Worm (Caenorhabditis elegans) whole organism, L2 larva: ENCODE data around the gene Y50D4B.2.

Source experiments
- C34F6.9 ChIP-seq: fragments of 150-350 bp; optimal IDR thresholded peaks from 2 replicates; lab custom pipeline; 2014; ENCODE audit warnings: missing biosample characterization, missing genetic modification characterization
- F13H6.1 ChIP-seq: sonication (generic microtip); optimal IDR thresholded peaks from 2 replicates; lab custom pipeline; 2016; ENCODE audit warnings: missing genetic modification characterization, missing compliant biosample characterization
- R02D3.7 ChIP-seq: fragments of 150-350 bp; optimal IDR thresholded peaks from 2 replicates; lab custom pipeline; 2014; ENCODE audit warnings: missing biosample characterization, missing genetic modification characterization
- Y55F3AM.14 ChIP-seq: fragments of 200-800 bp; sonication (Bioruptor generic); optimal IDR thresholded peaks from 2 replicates; lab custom pipeline; 2018; ENCODE audit warnings: mild to moderate bottlenecking, missing genetic modification characterization, missing compliant biosample characterization
- ZK546.5 ChIP-seq: sonication (generic microtip); optimal IDR thresholded peaks from 2 replicates; lab custom pipeline; 2017; ENCODE audit warnings: missing biosample characterization, missing genetic modification characterization
- alr-1 ChIP-seq: fragments of 150-350 bp; optimal IDR thresholded peaks from 2 replicates; lab custom pipeline; 2014; ENCODE audit warnings: missing biosample characterization, missing genetic modification characterization
- blmp-1 ChIP-seq: sonication (generic microtip); optimal IDR thresholded peaks from 2 replicates; lab custom pipeline; 2017; ENCODE audit warnings: missing genetic modification characterization, mild to moderate bottlenecking, missing compliant biosample characterization, antibody characterized with exemption, moderate library complexity; ENCODE audit not compliant: insufficient read depth
- ceh-16 ChIP-seq: fragments of 150-350 bp; optimal IDR thresholded peaks from 2 replicates; lab custom pipeline; 2014; ENCODE audit warnings: missing biosample characterization, missing genetic modification characterization
- crh-2 ChIP-seq: sonication (generic microtip); optimal IDR thresholded peaks from 2 replicates; lab custom pipeline; 2017; ENCODE audit warnings: missing biosample characterization, missing genetic modification characterization
- fos-1 ChIP-seq: fragments of 150-350 bp; optimal IDR thresholded peaks from 2 replicates; lab custom pipeline; 2014; ENCODE audit warnings: missing biosample characterization, missing genetic modification characterization
- gmeb-1 ChIP-seq: fragments of 150-350 bp; optimal IDR thresholded peaks from 2 replicates; lab custom pipeline; 2014; ENCODE audit warnings: missing biosample characterization, missing genetic modification characterization
- lin-11 ChIP-seq: fragments of 150-350 bp; sonication (generic microtip); optimal IDR thresholded peaks from 2 replicates; lab custom pipeline; 2014; ENCODE audit warnings: missing biosample characterization, missing genetic modification characterization, inconsistent platforms, mixed read lengths
- lsy-2 ChIP-seq, 2 experiments: fragments of 150-350 bp in 1 of 2; sonication (generic microtip) in 1 of 2; optimal IDR thresholded peaks; 2 replicates each; lab custom pipeline; 2014 to 2017; ENCODE audit warnings: missing biosample characterization in 2 of 2, missing genetic modification characterization in 2 of 2
- mab-5 ChIP-seq: fragments of 150-350 bp; optimal IDR thresholded peaks from 2 replicates; lab custom pipeline; 2014; ENCODE audit warnings: missing biosample characterization, missing genetic modification characterization
- mbf-1 ChIP-seq: sonication (generic microtip); optimal IDR thresholded peaks from 2 replicates; lab custom pipeline; 2017; ENCODE audit warnings: missing biosample characterization, missing genetic modification characterization
- nhr-12 ChIP-seq: fragments of 150-350 bp; optimal IDR thresholded peaks from 2 replicates; lab custom pipeline; 2014; ENCODE audit warnings: missing biosample characterization, missing genetic modification characterization
- nhr-129 ChIP-seq: fragments of 150-350 bp; optimal IDR thresholded peaks from 2 replicates; lab custom pipeline; 2014; ENCODE audit warnings: missing biosample characterization, missing genetic modification characterization
- nhr-23 ChIP-seq: fragments of 150-350 bp; optimal IDR thresholded peaks from 2 replicates; lab custom pipeline; 2014; ENCODE audit warnings: missing biosample characterization, missing genetic modification reagents, missing genetic modification characterization
- nhr-25 ChIP-seq: fragments of 150-350 bp; sonication (generic microtip); optimal IDR thresholded peaks from 3 replicates; lab custom pipeline; 2014; ENCODE audit warnings: missing biosample characterization, missing genetic modification characterization
- nhr-6 ChIP-seq: fragments of 150-350 bp; optimal IDR thresholded peaks from 2 replicates; lab custom pipeline; 2014; ENCODE audit warnings: missing biosample characterization, missing genetic modification characterization
- nhr-77 ChIP-seq: fragments of 150-350 bp; optimal IDR thresholded peaks from 2 replicates; lab custom pipeline; 2014; ENCODE audit warnings: missing biosample characterization, missing genetic modification characterization
- peb-1 ChIP-seq: fragments of 150-350 bp; optimal IDR thresholded peaks from 2 replicates; lab custom pipeline; 2014; ENCODE audit warnings: missing biosample characterization, missing genetic modification characterization
- sem-4 ChIP-seq: fragments of 150-350 bp; optimal IDR thresholded peaks from 2 replicates; lab custom pipeline; 2014; ENCODE audit warnings: missing biosample characterization, missing genetic modification reagents, missing genetic modification characterization
- skn-1 ChIP-seq: sonication (generic microtip); optimal IDR thresholded peaks from 2 replicates; lab custom pipeline; 2017; ENCODE audit warnings: missing biosample characterization, missing genetic modification characterization
- sma-9 ChIP-seq, 2 experiments: fragments of 150-350 bp in 1 of 2; sonication (generic microtip) in 1 of 2; optimal IDR thresholded peaks; 2 replicates each; lab custom pipeline; 2014 to 2016; ENCODE audit warnings: missing genetic modification characterization in 2 of 2, mild to moderate bottlenecking in 1 of 2, missing biosample characterization in 1 of 2, missing compliant biosample characterization in 1 of 2, missing genetic modification reagents in 1 of 2, moderate library complexity in 1 of 2
- snpc-4 ChIP-seq: fragments of 150-350 bp; optimal IDR thresholded peaks from 2 replicates; lab custom pipeline; 2014; ENCODE audit warnings: missing biosample characterization, missing genetic modification characterization
- unc-39 ChIP-seq: fragments of 150-350 bp; optimal IDR thresholded peaks from 2 replicates; lab custom pipeline; 2014; ENCODE audit warnings: missing biosample characterization, missing genetic modification characterization
- unc-55 ChIP-seq: fragments of 150-350 bp; sonication (generic microtip); optimal IDR thresholded peaks from 3 replicates; lab custom pipeline; 2014; ENCODE audit warnings: missing biosample characterization, missing genetic modification reagents, missing genetic modification characterization
- unc-62 ChIP-seq: fragments of 150-350 bp; optimal IDR thresholded peaks from 2 replicates; lab custom pipeline; 2014; ENCODE audit warnings: missing biosample characterization, missing genetic modification reagents, missing genetic modification characterization
- zag-1 ChIP-seq: fragments of 150-350 bp; optimal IDR thresholded peaks from 2 replicates; lab custom pipeline; 2014; ENCODE audit warnings: missing biosample characterization, missing genetic modification characterization
- ztf-1 ChIP-seq: fragments of 200-800 bp; sonication (Bioruptor generic); conservative IDR thresholded peaks from 2 replicates; pipeline ENCODE4 v1.3.6; 2022; ENCODE audit warnings: missing genetic modification characterization, missing compliant biosample characterization
- ztf-11 ChIP-seq: sonication (generic microtip); optimal IDR thresholded peaks from 2 replicates; lab custom pipeline; 2017; ENCODE audit warnings: missing biosample characterization, missing genetic modification characterization
- ztf-4 ChIP-seq: fragments of 150-350 bp; optimal IDR thresholded peaks from 2 replicates; lab custom pipeline; 2014; ENCODE audit warnings: missing biosample characterization, missing genetic modification characterization

The Y50D4B.2 gene

DNA sequence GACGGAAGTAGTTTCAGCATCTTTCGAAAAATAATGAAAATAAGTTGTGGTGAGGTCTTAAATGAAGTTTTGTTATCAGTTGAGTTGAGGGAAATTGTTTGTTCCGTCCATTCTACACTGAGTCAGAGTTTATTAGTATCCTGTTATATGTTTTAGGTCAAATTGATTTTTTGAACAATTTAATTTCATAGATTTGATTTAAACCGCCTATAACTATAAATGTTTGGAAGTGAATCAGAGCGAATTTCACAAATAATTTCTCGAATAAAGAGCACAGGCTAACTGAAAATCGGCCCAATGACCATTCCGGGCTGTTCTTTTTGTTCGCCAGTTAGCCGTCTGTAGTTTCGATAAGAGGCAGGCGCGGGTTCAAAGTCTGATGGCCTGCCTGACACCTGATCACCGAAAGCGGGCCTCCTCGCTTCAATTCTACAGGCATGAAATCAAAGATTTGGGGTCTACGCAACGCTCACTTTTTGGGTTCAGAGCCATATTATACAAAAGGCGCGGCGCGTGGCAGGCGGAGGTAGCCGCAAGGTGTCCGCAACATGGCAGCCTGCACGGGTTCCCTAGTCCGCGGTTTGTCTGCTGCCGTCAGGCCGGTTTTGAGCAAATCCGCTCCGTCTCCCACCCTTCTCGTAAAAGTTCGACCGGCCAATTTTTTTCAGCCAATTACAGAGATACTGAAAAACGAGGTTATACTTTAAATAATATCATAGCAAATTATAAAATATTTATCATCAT, 31.7 kb downstream of the Y50D4B.2 start, which contains the start of gene W07B8.4:
TSS of gene W07B8.4 (minus strand) at position 51 of the 744 bp plus-strand sequence.
- no peak for TF ChIP-seq ztf-4 (tag; lab: Kevin White, UChicago)
- no peak for TF ChIP-seq sem-4 (tag; lab: Kevin White, UChicago)
- no peak for TF ChIP-seq ztf-1 (GFP tag; lab: Robert Waterston, UW)

DNA sequence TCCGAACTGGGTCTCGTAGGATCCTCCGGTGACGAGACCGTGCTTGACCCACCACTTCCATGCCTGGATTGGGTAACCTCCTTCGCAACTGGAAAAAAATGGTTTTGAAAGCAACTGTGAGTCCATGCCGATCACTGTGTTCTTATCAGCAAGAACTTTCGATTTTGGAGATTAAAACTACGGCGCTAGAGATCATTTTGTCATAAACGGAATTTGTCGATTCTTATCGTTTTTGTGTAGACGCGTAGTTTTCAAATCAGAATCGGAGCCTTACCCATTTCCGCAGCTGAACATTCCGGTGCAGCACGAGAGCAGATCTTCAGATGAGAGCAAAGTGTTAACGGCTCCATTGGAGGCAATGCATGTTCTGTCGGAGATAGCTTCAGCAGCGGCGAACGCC, 32.8 kb downstream of the Y50D4B.2 start:
- no peak for TF ChIP-seq F13H6.1 (tag; lab: Kevin White, UChicago)
- no peak for TF ChIP-seq sma-9 (GFP tag; optimal IDR thresholded peaks at IDR 0.05; lab: Kevin White, UChicago)
- no peak for TF ChIP-seq sma-9 (tag; optimal IDR thresholded peaks at IDR 0.05; lab: Kevin White, UChicago)
- TF ChIP-seq Y55F3AM.14 (GFP tag; lab: Kevin White, UChicago): no peak
- no peak for TF ChIP-seq ceh-16 (tag; lab: Kevin White, UChicago)
- TF ChIP-seq unc-55 (GFP tag; lab: Kevin White, UChicago): no peak

DNA sequence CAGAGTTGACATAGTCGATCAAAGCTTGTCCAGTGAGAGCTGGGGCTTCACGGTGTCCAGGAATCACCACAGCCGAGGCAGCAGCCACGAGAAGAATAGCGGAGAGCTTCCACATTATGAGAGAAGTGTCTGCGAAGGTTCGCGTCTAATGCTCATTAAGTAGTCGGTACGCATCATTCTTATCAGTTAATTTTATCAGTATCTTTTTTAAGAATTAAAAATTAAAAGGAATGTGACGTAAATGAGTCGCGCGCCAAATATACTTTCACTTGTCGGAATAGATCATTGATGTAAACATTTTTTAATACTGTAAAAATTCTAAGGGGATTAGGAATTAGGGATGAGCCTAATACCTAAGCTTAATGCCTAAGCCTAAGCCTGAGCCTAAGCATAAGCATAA, 33.5 kb downstream of the Y50D4B.2 start, which contains the start of gene cpr-5:
TSS of gene cpr-5 (minus strand) at position 197 of the 400 bp plus-strand sequence.
- TF ChIP-seq blmp-1 (tag; lab: Kevin White, UChicago) (peak; percentile 25), nhr-23 (no peak), nhr-6 (tag; lab: Kevin White, UChicago) (no peak)

DNA sequence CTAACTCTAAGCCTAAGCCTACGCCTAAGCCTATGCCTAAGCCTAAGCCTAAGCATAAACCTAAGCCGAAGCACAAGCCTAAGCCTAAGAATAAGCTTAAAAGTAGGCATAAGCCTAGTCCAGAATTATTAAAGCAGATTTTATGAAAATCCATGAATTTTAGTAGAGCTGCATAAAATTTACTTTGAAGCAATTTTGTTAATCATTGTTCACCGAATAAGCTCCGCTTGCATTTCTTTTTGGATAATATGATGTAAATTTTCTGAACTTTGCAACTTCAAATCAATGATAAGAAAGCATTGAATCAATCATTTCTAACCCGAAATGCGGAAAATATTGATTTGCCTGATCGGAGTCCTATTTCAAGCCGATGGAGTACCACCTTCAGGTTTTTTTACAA, 33.9 kb downstream of the Y50D4B.2 start, which contains the start of gene cpr-8:
TSS of gene cpr-8 (plus strand) at position 301 of the 400 bp plus-strand sequence.
- TF ChIP-seq nhr-129 (tag; lab: Kevin White, UChicago) (no peak), lsy-2 (tag; optimal IDR thresholded peaks at IDR 0.05; lab: Kevin White, UChicago) (no peak), mbf-1 (tag; lab: Kevin White, UChicago) (no peak), ZK546.5 (tag; lab: Kevin White, UChicago) (no peak), sem-4 (tag; lab: Kevin White, UChicago) (no peak), alr-1 (no peak), unc-39 (tag; lab: Kevin White, UChicago) (no peak), sma-9 (GFP tag; optimal IDR thresholded peaks at IDR 0.05; lab: Kevin White, UChicago) (no peak), sma-9 (tag; optimal IDR thresholded peaks at IDR 0.05; lab: Kevin White, UChicago) (no peak), nhr-77 (tag; lab: Kevin White, UChicago) (no peak), nhr-23 (no peak), crh-2 (tag; lab: Kevin White, UChicago) (no peak), snpc-4 (tag; lab: Kevin White, UChicago) (no peak), C34F6.9 (no peak), ztf-1 (GFP tag; lab: Robert Waterston, UW) (no peak), nhr-6 (tag; lab: Kevin White, UChicago) (no peak), ztf-11 (tag; lab: Kevin White, UChicago) (no peak), mab-5 (tag; lab: Kevin White, UChicago) (no peak), zag-1 (tag; lab: Kevin White, UChicago) (no peak), unc-62 (GFP tag; lab: Kevin White, UChicago) (no peak), peb-1 (tag; lab: Kevin White, UChicago) (no peak)

DNA sequence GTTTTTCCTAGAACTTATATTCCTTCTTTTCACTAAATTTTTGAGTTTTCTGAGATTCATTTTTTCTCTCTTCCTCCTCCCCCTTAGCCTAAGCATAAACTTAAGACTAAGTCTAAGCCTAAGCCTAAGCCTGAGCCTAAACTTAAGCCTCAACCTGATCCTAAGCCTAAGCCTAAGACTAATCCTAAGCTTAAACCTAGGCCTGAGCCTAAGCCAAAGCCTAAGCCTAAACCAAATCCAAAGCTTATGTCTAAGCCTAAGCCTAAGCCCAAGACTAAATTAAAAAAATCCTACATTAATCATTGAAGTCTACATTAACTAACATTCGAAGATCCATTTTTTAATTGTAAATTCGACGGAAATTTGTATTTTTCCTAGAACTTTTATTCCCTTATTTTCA, 40.4 kb downstream of the Y50D4B.2 start:
- no peak for TF ChIP-seq ztf-1 (GFP tag; lab: Robert Waterston, UW)
- TF ChIP-seq Y55F3AM.14 (GFP tag; lab: Kevin White, UChicago): no peak
- no peak for TF ChIP-seq blmp-1 (tag; lab: Kevin White, UChicago)

DNA sequence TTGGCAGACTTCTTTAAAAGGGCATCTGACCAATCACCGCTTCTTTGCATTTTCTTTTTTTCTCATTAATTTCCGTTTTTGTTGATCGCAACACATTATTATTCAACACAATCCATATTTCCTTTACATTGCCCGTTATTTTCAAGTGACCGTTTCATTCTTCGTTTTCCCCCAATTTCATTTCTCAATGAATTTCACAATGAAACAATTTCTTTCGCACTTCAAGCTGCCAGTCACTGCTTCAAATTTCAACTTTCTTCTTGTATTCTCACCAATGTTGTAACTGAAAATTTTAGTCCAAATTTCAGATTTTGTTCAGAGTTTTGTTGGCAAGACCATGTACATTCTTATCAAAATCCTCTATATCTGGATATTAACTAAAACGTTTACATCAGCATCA, 41.1 kb downstream of the Y50D4B.2 start, which contains the start of gene cutl-22:
TSS of gene cutl-22 (plus strand) at position 301 of the 400 bp plus-strand sequence.
- TF ChIP-seq crh-2 (tag; lab: Kevin White, UChicago) (no peak), nhr-25 (tag; lab: Kevin White, UChicago) (no peak), unc-39 (tag; lab: Kevin White, UChicago) (no peak), zag-1 (tag; lab: Kevin White, UChicago) (no peak), mbf-1 (tag; lab: Kevin White, UChicago) (no peak), nhr-6 (tag; lab: Kevin White, UChicago) (no peak), alr-1 (no peak), mab-5 (tag; lab: Kevin White, UChicago) (no peak), nhr-23 (no peak), Y55F3AM.14 (GFP tag; lab: Kevin White, UChicago) (no peak), unc-62 (GFP tag; lab: Kevin White, UChicago) (no peak), skn-1 (tag; lab: Kevin White, UChicago) (no peak), gmeb-1 (tag; lab: Kevin White, UChicago) (no peak), R02D3.7 (tag; lab: Kevin White, UChicago) (no peak), fos-1 (no peak), nhr-129 (tag; lab: Kevin White, UChicago) (no peak), nhr-12 (no peak), lin-11 (no peak), F13H6.1 (tag; lab: Kevin White, UChicago) (no peak), C34F6.9 (no peak)
